Fruit fly (Drosophila melanogaster) whole organism, larva: ENCODE measurements around the gene CG2841.

Source experiments
- noc ChIP-seq: fragments of 200-800 bp; sonication (Bioruptor generic); optimal IDR thresholded peaks from 3 replicates; lab custom pipeline; 2019; ENCODE audit warnings: missing biosample characterization, mild to moderate bottlenecking, missing genetic modification characterization, moderate library complexity

The CG2841 gene

DNA sequence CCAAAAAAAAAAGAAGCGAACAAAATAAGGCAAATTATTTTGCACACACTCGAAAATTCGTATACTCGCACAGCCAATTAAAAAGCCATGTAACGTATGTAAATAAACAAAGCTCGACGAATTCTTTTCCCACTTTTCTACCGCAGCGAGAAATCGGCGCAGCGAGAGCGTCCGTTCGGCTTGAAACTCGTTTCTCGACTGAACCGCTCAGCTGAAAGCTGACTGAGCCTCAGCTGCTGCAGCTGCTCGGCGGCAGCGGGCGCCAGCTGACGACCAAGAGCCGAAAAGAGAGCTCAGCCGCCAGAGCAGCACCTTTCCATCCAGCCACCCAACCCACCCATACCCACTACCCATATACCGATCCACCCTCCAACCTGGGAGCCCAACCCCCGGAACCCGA, at the start of gene CG2841:
Gene CG2841, minus strand, starts transcription at position 186 of the 400 bp plus-strand sequence.
- no peak for TF ChIP-seq noc (tag; lab: Kevin White, UChicago)

DNA sequence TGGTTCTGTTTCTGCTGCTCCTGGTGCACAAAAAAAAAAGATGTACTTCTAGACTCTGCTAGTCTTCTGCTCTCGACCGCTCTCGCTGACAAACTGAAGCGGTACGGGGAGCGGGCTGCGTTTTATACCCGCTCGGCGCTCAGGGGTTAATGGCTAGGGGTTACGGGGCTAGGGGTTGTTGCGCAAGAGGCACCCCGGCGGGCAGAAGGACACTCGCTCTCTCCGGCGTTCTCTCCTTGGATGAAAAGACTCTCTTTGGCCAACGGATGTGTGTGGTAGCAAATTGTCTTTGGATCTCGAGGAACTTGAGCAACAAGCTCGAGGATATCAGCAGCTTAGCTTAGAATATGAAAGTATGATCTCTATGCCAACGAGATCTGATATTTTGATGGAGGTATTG, 44.6 kb upstream of the CG2841 start, which contains the start of gene CG12496:
Gene CG12496, minus strand, starts transcription at position 97 of the 400 bp plus-strand sequence.
- no peak for TF ChIP-seq noc (tag; lab: Kevin White, UChicago)

DNA sequence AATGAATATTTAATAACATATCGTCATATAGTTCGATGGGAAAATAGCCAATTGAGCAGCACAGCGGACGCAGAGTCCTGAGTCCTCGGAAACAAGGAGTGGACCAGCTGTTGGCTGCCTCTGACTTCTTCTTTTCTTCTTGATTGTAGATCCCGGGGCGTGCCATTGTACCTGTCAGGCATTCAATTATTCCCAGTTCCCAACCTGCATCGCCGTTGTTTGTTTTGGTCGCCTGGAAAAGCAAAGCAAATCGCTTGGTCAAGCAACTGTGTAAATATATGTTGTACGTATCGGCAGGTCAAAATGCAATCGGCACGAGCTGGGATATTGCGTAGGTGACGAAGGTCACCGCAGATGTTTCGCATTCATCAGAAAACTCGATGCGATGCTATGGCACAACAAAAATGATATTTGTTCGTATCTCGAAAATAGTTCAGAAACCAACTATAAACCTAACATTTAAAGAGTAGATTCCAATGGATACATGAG, 42.6 kb upstream of the CG2841 start:
- no peak for TF ChIP-seq noc (tag; lab: Kevin White, UChicago)

DNA sequence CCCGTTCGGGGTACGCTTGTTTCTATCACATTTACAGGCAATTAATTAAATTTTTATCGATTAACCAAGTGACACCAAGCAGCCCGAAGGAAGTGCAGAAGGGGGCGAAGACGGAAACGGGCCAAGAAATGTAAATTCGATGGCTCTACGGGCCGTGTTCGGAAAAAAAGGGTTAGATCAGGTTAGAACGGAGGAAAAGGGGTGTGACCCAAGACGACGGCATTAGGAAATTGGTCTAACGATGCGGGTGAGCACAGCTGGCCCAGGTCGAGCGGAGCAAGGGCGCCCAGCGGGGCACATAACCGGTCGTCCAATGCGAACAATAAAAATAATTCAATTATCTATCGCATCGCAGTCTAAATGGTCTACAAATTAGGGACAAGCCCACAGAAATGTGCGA, 33.3 kb upstream of the CG2841 start:
- TF ChIP-seq noc (tag; lab: Kevin White, UChicago) = no peak

DNA sequence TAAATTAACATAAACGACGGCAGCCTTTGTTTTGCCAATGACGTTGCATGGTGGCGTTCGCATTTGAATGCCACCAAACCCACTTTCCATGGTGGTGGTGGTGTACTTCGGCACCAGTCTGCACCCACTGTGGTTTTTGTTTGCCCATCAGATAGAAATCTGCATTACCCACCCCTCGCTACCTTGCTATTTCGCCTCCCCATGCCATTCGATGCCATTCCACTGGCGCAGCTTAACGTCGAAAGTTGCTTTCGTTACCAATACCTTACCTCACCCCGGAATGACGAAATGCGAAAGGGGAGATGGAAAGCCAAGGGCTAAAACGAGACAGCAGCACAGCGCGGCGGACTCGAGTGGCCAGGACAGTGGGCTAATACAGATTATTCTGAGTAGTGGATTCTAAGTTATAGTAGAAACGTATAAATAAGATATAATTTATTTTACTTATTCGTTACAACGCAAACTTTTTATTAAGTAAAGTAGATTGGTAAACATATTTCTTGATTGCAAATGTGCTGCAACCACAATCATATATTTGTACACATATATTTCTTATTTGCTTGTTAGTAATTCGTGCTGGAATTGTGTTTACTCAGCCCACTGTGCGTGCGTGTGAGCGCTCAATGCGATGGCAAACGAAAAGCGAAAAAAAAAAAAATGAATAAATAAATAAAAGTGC, 30.2 kb upstream of the CG2841 start:
- TF ChIP-seq noc (tag; lab: Kevin White, UChicago) = no peak

DNA sequence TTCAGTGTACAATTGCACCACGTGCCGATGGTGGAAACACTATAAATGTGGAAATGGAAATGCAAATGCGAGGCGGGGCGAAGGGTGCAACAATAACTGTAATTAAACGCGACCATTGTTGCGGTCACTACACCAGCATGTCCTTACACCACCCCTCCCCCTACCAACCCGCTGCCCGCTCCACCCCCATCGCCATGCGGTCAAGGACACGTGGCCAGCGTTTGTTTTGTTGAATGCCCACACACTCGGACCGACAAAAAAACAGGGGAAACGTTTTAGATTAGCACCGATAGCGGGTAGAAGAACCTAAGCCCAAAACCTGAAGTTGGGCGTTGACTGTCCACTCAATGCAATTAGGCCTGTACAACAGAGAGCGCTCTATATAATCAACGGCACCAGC, 28.4 kb upstream of the CG2841 start:
- no peak for TF ChIP-seq noc (tag; lab: Kevin White, UChicago)

DNA sequence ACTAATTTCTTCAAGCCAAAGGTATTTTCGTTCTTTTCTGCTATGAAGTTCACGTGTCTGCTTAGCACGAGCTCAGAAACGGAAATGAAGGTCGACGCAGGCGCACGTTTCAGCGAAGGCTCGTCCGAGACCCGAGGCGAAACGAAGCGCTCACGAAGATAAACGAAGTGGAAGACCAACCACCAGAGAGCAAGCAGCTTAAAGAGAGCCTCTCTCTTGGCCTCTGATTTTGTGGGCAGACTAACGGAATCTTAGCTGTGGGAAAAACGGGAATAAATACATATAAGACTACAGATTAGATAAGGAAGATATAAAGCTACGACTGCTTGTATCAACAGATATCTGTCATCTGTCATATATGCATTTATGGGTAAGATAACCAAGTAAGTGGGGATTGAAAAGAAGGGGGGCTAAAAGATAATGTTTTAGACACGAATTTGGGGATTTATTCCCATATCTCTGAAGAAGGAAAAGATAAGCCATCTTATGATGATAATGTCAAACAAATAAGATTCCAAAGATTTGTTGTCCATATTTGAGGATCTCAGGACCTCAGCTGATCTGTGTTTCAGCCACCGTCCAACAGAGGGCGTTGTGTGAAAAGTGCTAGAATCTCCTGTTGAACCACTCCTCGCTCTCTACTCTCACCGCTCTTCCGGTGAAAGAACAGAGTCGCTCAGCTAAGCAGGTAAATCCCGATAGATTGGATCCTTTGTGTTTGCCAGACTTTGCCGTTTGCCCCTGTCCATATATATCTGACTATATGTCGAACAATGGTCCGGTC, 21.6 kb upstream of the CG2841 start, which contains the start of gene PsGEF:
Gene PsGEF, minus strand, starts transcription at position 86 of the 784 bp plus-strand sequence.
- TF ChIP-seq noc (tag; lab: Kevin White, UChicago) = no peak

DNA sequence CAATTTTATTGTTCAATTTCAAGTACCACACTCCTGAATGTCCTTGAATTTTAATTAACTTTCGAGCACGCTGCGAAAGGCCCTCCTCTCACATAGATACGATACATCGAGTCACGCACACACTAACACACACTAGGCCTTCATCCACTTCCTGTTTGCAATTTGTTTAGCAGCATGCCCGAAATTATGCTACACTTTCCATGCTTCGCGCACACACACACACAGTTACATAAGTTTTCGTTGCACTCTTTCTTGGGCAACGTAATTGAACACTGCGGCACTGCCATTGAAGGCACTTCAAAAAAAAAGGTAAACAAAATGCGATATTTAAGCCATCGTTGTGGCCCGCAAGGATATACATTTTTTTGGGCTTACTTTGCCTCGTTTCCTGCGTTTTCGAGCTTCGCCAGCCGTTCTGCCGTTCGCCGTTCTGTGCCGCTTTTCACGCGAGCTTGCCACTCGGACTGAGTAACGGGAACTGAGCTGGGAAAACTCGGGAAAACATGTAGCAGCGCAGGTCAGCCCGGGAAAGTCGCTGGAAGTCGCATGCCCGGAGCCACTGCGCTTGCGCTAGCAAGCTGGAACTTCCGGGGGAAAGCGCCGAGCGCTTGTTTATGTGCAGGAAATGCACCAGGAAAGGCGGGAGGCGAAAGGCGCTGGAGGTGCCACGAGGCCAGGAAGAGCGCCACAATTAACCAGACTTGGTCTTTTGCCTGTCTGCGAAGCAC, 17.1 kb upstream of the CG2841 start:
- TF ChIP-seq noc (tag; lab: Kevin White, UChicago) = no peak

DNA sequence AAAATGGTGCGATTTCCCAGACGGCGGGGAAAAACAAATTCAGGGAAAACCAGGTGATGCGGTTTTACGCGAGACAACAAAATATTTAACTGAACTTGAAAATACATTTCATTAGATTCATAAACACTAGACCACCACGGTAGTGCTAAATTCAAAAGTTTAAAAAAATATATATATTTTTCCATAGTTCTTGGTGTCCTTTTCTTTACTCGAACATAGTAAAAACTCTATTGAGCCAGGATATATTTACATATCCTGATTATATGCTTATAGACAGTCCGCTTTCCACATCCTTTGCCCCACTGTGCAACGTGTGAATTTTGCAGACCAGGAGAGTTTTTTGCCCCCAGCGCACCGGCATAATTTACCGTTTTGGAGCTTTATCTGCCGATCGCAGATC, 751 bp downstream of the CG2841 start:
- no peak for TF ChIP-seq noc (tag; lab: Kevin White, UChicago)

DNA sequence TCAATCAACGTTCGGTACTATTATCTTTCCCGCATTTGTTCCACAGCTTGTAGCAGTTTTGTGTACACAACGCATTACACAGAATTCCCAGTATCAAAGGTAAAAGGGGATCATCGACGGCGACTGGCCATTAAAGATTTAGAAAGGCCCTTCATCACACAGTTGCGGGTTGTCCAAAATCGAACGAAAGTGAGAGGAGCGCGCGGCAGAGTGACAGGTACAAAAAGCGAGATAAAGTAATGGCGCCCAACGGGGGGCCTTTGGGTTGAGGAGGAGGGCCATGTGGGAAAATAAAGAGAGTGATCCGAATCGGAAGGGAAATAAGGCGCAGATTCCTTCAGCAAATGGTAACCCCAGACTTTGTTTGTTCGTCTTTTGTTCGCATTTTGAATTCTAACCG, 2.4 kb downstream of the CG2841 start:
- TF ChIP-seq noc (tag; lab: Kevin White, UChicago) = no peak

DNA sequence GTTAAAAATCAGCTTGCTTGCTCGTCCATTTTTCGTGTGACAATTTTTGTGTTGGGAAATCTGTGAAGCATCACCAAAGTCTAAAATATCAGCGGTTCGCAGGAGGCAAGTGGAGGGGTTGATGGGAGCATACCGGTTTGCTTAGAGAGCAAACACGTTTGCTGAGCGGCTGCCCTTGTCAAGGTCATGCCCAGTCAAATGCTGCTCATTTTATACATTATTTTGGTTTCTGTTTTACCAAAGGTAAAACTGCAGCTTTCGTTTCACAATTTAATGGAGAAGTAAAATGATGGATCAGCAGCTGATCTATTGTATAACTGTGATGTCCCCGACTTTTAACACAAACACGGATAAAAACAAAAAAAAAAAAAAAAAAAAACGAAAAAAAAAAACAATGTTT, 3.7 kb downstream of the CG2841 start:
- no peak for TF ChIP-seq noc (tag; lab: Kevin White, UChicago)

DNA sequence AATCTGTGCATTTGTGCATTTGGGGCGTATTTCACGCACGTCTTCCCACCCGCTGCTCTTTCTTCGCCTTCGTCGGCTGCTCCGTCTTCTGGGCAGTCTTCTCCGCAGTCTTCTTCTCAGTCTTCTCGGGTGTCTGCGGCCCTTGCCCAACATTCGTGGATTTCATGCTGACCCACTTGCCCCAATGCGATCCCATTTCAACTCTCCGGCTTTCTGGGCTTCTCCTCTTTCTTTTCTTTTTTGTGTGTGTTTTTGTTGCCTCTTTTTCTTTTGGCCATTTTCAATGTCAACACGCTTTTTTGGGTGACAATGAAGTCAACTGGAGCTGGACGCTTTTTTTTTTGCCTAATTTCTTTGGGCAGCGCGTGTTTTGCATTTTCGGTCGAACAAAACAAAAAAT, 5.2 kb downstream of the CG2841 start:
- no peak for TF ChIP-seq noc (tag; lab: Kevin White, UChicago)

DNA sequence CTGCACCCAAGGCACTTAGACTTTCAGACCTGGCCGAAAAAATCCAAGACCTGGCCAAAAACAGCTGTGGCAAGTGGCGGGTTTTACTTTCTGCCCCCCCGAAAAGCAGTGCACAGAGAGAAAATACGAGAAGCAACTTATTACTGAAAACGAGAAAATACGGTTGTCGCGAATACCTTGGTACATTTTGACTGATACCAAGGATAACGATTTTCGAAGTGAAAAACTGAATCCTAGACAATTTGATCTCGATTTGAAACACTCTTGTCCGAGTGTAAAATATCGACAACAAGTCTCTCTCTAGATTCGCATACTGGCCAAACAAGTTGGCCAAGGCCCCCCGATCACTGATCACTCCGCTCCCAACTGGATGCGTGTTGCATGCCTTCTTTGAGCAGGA, 6.3 kb downstream of the CG2841 start:
- no peak for TF ChIP-seq noc (tag; lab: Kevin White, UChicago)

DNA sequence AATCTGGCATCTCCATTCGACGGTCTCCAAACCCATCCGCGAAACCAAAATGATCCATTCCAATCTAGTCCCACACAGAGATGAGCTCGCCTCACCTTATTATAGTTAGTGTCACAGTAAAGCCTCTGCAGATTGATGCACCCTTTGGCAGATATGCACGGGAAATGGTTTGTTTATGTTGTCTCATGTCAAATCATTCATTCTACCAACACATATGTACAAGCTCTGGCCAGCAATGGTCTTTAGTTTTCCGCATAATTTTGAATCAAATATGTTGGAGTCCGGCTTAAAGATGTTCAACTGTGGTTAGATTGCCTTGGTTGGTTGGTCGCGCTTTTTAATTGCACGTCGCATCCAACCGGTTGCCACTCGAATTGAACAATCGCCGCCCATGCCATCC, 8.0 kb downstream of the CG2841 start:
- no peak for TF ChIP-seq noc (tag; lab: Kevin White, UChicago)

DNA sequence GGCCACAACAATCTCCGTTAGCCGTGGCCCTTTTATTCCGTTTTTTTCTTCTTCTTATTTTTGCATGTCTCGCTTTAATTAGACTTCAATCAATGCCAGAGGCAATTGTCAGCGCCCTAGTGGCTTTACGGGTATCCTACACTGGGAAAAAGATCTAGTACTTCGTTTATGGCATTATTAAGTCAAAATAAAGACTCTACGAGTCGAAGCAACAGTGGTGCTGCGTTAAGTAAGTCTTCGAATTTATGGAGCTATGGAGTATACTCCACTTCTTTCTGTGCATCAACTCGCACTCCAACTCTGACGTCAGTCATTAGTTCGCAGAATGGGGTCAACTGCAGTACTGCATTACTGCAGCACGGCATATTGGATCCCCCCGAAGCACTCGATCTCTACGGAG, 9.7 kb downstream of the CG2841 start:
- TF ChIP-seq noc (tag; lab: Kevin White, UChicago) = no peak

DNA sequence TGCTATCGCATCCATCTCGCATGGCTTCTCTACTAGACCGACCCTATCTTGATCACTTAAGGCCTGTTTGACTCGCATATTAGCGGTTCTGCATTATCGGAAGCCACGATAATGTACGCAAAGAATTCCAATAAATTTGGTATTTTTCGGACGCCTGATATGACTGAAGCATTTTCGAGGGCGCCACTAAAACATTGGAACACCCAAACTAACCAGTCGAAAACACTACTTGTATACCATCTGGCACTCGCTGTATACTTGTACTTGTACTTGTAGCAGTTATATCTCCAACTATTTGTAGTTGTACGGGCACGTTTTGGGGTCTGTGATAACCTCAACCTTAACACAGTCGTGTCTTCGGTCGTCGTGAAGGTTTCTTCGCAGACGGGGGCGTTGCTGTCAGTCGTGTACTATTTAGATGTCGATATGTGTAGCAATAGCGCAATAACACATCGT, 10.6 kb downstream of the CG2841 start:
- peak; percentile 44 for TF ChIP-seq noc (tag; lab: Kevin White, UChicago)
